Fruit fly (Drosophila melanogaster) whole organism, embryonic: ENCODE data around the gene CG10116.

Experiments
- Asciz ChIP-seq: fragments of 200-800 bp; sonication (Bioruptor generic); optimal IDR thresholded peaks from 2 replicates; lab custom pipeline; 2017; ENCODE audit warnings: missing biosample characterization, mild to moderate bottlenecking, missing genetic modification characterization, missing genetic modification reagents
- B-H1 ChIP-seq: fragments of 200-800 bp; sonication (Bioruptor generic); IDR thresholded peaks from 3 replicates; pipeline ENCODE4 v1.3.6; 2022; ENCODE audit warnings: missing biosample characterization, missing genetic modification characterization
- CG10267 ChIP-seq: fragments of 200-800 bp; sonication (Bioruptor generic); optimal IDR thresholded peaks from 2 replicates; lab custom pipeline; 2018; ENCODE audit warnings: missing biosample characterization, mild to moderate bottlenecking, missing genetic modification characterization, moderate library complexity
- CG10654 ChIP-seq: fragments of 200-800 bp; sonication (Bioruptor generic); optimal IDR thresholded peaks from 2 replicates; lab custom pipeline; 2016; ENCODE audit warnings: missing biosample characterization, missing genetic modification characterization
- CG10979 ChIP-seq: fragments of 200-800 bp; sonication (Bioruptor generic); optimal IDR thresholded peaks from 2 replicates; lab custom pipeline; 2018; ENCODE audit warnings: missing biosample characterization, mild to moderate bottlenecking, missing genetic modification characterization, moderate library complexity
- CG11247 ChIP-seq: fragments of 200-800 bp; sonication (Bioruptor generic); IDR thresholded peaks from 2 replicates; pipeline ENCODE4 v1.3.6; 2022; ENCODE audit warnings: missing biosample characterization, missing genetic modification characterization
- CG14710 ChIP-seq: fragments of 200-800 bp; sonication (Bioruptor generic); optimal IDR thresholded peaks from 3 replicates; lab custom pipeline; 2019; ENCODE audit warnings: missing biosample characterization, mild to moderate bottlenecking, missing genetic modification characterization, moderate library complexity
- CG1647 ChIP-seq: fragments of 200-800 bp; sonication (Bioruptor generic); optimal IDR thresholded peaks from 3 replicates; lab custom pipeline; 2016; ENCODE audit warnings: missing biosample characterization, missing genetic modification characterization
- CG16863 ChIP-seq: fragments of 200-800 bp; sonication (Bioruptor generic); optimal IDR thresholded peaks from 3 replicates; lab custom pipeline; 2016; ENCODE audit warnings: missing biosample characterization, missing genetic modification characterization
- CG17361 ChIP-seq: fragments of 200-800 bp; sonication (Bioruptor generic); IDR thresholded peaks from 3 replicates; pipeline ENCODE4 v1.3.6; 2022; ENCODE audit warnings: missing biosample characterization, missing genetic modification characterization
- CG18764 ChIP-seq: fragments of 200-800 bp; sonication (Bioruptor generic); optimal IDR thresholded peaks from 3 replicates; lab custom pipeline; 2016; ENCODE audit warnings: missing biosample characterization, missing genetic modification characterization
- CG2129 ChIP-seq: fragments of 200-800 bp; sonication (Bioruptor generic); IDR thresholded peaks from 2 replicates; pipeline ENCODE4 v1.3.6; 2022; ENCODE audit warnings: missing biosample characterization, missing genetic modification characterization; ENCODE audit not compliant: partially characterized antibody
- CG30403 ChIP-seq: fragments of 200-800 bp; sonication (Bioruptor generic); optimal IDR thresholded peaks from 3 replicates; lab custom pipeline; 2016; ENCODE audit warnings: missing biosample characterization, missing genetic modification characterization
- CG31388 ChIP-seq: fragments of 200-800 bp; sonication (Bioruptor generic); optimal IDR thresholded peaks from 2 replicates; lab custom pipeline; 2016; ENCODE audit warnings: missing biosample characterization, missing genetic modification characterization
- CG3163 ChIP-seq: fragments of 200-800 bp; sonication (Bioruptor generic); optimal IDR thresholded peaks from 3 replicates; lab custom pipeline; 2016; ENCODE audit warnings: missing biosample characterization, missing genetic modification characterization
- CG33213 ChIP-seq: fragments of 200-800 bp; sonication (Bioruptor generic); optimal IDR thresholded peaks from 3 replicates; lab custom pipeline; 2016; ENCODE audit warnings: missing biosample characterization, missing genetic modification characterization
- CG33557 ChIP-seq: fragments of 200-800 bp; sonication (Bioruptor generic); optimal IDR thresholded peaks from 2 replicates; lab custom pipeline; 2019; ENCODE audit warnings: missing biosample characterization, mild to moderate bottlenecking, missing genetic modification characterization, moderate library complexity
- CG34224 ChIP-seq: fragments of 200-800 bp; sonication (Bioruptor generic); IDR thresholded peaks from 3 replicates; pipeline ENCODE4 v1.3.6; 2022; ENCODE audit warnings: missing biosample characterization, missing genetic modification characterization; ENCODE audit not compliant: partially characterized antibody
- CG7786 ChIP-seq: fragments of 200-800 bp; sonication (Bioruptor generic); optimal IDR thresholded peaks from 2 replicates; lab custom pipeline; 2016; ENCODE audit warnings: missing biosample characterization, missing genetic modification characterization
- CG8388 ChIP-seq: fragments of 200-800 bp; sonication (Bioruptor generic); optimal IDR thresholded peaks from 2 replicates; lab custom pipeline; 2019; ENCODE audit warnings: missing biosample characterization, mild to moderate bottlenecking, missing genetic modification characterization, moderate library complexity
- CG8478 ChIP-seq: fragments of >200 bp; optimal IDR thresholded peaks from 2 replicates; lab custom pipeline; 2018
- CG8944 ChIP-seq: fragments of 200-800 bp; sonication (Bioruptor generic); optimal IDR thresholded peaks from 3 replicates; lab custom pipeline; 2016; ENCODE audit warnings: missing biosample characterization, missing genetic modification characterization
- CG9727 ChIP-seq: fragments of 200-800 bp; sonication (Bioruptor generic); optimal IDR thresholded peaks from 3 replicates; lab custom pipeline; 2017; ENCODE audit warnings: missing biosample characterization, mild to moderate bottlenecking, missing genetic modification characterization
- Camta ChIP-seq: fragments of 200-800 bp; sonication (Bioruptor generic); optimal IDR thresholded peaks from 2 replicates; lab custom pipeline; 2016; ENCODE audit warnings: missing biosample characterization, missing genetic modification characterization
- CrebB ChIP-seq: fragments of 200-800 bp; sonication (Bioruptor generic); optimal IDR thresholded peaks from 3 replicates; lab custom pipeline; 2018; ENCODE audit warnings: missing biosample characterization, mild to moderate bottlenecking, missing genetic modification characterization
- Deaf1 ChIP-seq: fragments of 200-800 bp; optimal IDR thresholded peaks from 3 replicates; lab custom pipeline; 2019; ENCODE audit warnings: missing biosample characterization, mild to moderate bottlenecking, missing genetic modification characterization, moderate library complexity
- Elba2 ChIP-seq: fragments of 200-800 bp; sonication (Bioruptor generic); optimal IDR thresholded peaks from 3 replicates; lab custom pipeline; 2016; ENCODE audit warnings: missing biosample characterization, missing genetic modification characterization
- Ets65A ChIP-seq: fragments of 200-800 bp; sonication (Bioruptor generic); peaks from one replicate; lab custom pipeline; 2016; ENCODE audit warnings: missing biosample characterization, missing genetic modification characterization
- HHEX ChIP-seq: fragments of 200-800 bp; sonication (Bioruptor generic); optimal IDR thresholded peaks from 3 replicates; lab custom pipeline; 2017; ENCODE audit warnings: missing biosample characterization, mild to moderate bottlenecking, missing genetic modification characterization, missing genetic modification reagents
- Hmr ChIP-seq: fragments of 200-800 bp; sonication (Bioruptor generic); optimal IDR thresholded peaks from 3 replicates; lab custom pipeline; 2017; ENCODE audit warnings: mild to moderate bottlenecking, missing biosample characterization, missing genetic modification reagents, missing genetic modification characterization
- Lhr ChIP-seq: fragments of 200-800 bp; sonication (Bioruptor generic); optimal IDR thresholded peaks from 3 replicates; lab custom pipeline; 2017; ENCODE audit warnings: mild to moderate bottlenecking, missing biosample characterization, missing genetic modification reagents, missing genetic modification characterization
- Myb ChIP-seq: fragments of 200-800 bp; sonication (Bioruptor generic); optimal IDR thresholded peaks from 2 replicates; lab custom pipeline; 2016; ENCODE audit warnings: missing biosample characterization, missing genetic modification characterization
- Sox102F ChIP-seq: fragments of 200-800 bp; sonication (Bioruptor generic); optimal IDR thresholded peaks from 2 replicates; lab custom pipeline; 2018; ENCODE audit warnings: missing biosample characterization, mild to moderate bottlenecking, missing genetic modification characterization, moderate library complexity
- ac ChIP-seq: fragments of 200-800 bp; sonication (Bioruptor generic); optimal IDR thresholded peaks from 3 replicates; lab custom pipeline; 2017; ENCODE audit warnings: missing biosample characterization, mild to moderate bottlenecking, missing genetic modification characterization
- az2 ChIP-seq: fragments of 200-800 bp; sonication (Bioruptor generic); optimal IDR thresholded peaks from 3 replicates; lab custom pipeline; 2016; ENCODE audit warnings: missing biosample characterization, missing genetic modification characterization
- cg ChIP-seq: fragments of 200-800 bp; sonication (Bioruptor generic); optimal IDR thresholded peaks from 3 replicates; lab custom pipeline; 2019; ENCODE audit warnings: missing biosample characterization, mild to moderate bottlenecking, missing genetic modification characterization, moderate library complexity
- corto ChIP-seq: fragments of 200-800 bp; sonication (Bioruptor generic); optimal IDR thresholded peaks from 2 replicates; lab custom pipeline; 2016; ENCODE audit warnings: missing biosample characterization, mild to moderate bottlenecking, missing genetic modification characterization, moderate library complexity
- croc ChIP-seq: fragments of 200-800 bp; sonication (Bioruptor generic); conservative IDR thresholded peaks from 3 replicates; pipeline ENCODE4 v1.3.6; 2022; ENCODE audit warnings: missing biosample characterization, missing genetic modification characterization
- crp ChIP-seq, 2 experiments: fragments of 200-800 bp; sonication (Bioruptor generic); optimal IDR thresholded peaks; 2 replicates in 1 of 2; 3 replicates in 1 of 2; lab custom pipeline; 2017; ENCODE audit warnings: missing biosample characterization in 2 of 2, missing genetic modification characterization in 2 of 2, mild to moderate bottlenecking in 1 of 2, moderate library complexity in 1 of 2
- fd3F ChIP-seq: fragments of 200-800 bp; sonication (Bioruptor generic); optimal IDR thresholded peaks from 2 replicates; lab custom pipeline; 2018; ENCODE audit warnings: missing biosample characterization, mild to moderate bottlenecking, missing genetic modification characterization, moderate library complexity
- hb ChIP-seq: fragments of 200-800 bp; sonication (Bioruptor generic); IDR thresholded peaks from 3 replicates; pipeline ENCODE4 v1.3.6; 2022; ENCODE audit warnings: missing biosample characterization, missing genetic modification characterization; ENCODE audit not compliant: partially characterized antibody
- jumu ChIP-seq: fragments of 200-800 bp; sonication (Bioruptor generic); optimal IDR thresholded peaks from 3 replicates; lab custom pipeline; 2016; ENCODE audit warnings: missing biosample characterization, missing genetic modification characterization
- kni ChIP-seq: fragments of 200-800 bp; sonication (Bioruptor generic); optimal IDR thresholded peaks from 3 replicates; lab custom pipeline; 2017; ENCODE audit warnings: mild to moderate bottlenecking, missing biosample characterization, missing genetic modification reagents, missing genetic modification characterization
- lbe ChIP-seq: fragments of 200-800 bp; sonication (Bioruptor generic); optimal IDR thresholded peaks from 2 replicates; lab custom pipeline; 2016; ENCODE audit warnings: missing biosample characterization, mild to moderate bottlenecking, missing genetic modification characterization
- mirr ChIP-seq: fragments of 200-800 bp; sonication (Bioruptor generic); optimal IDR thresholded peaks from 3 replicates; lab custom pipeline; 2018; ENCODE audit warnings: missing biosample characterization, mild to moderate bottlenecking, missing genetic modification characterization
- pb ChIP-seq: fragments of 200-800 bp; sonication (Bioruptor generic); optimal IDR thresholded peaks from 3 replicates; lab custom pipeline; 2016; ENCODE audit warnings: missing biosample characterization, missing genetic modification characterization
- pho ChIP-seq: fragments of 200-800 bp; sonication (Bioruptor generic); optimal IDR thresholded peaks from 2 replicates; lab custom pipeline; 2016; ENCODE audit warnings: missing biosample characterization, missing genetic modification characterization
- pnt ChIP-seq: fragments of 200-800 bp; sonication (Bioruptor generic); optimal IDR thresholded peaks from 3 replicates; lab custom pipeline; 2016; ENCODE audit warnings: missing biosample characterization, missing genetic modification characterization
- sim ChIP-seq: fragments of 200-800 bp; sonication (Bioruptor generic); IDR thresholded peaks from 2 replicates; pipeline ENCODE4 v1.3.6; 2022; ENCODE audit warnings: missing biosample characterization, missing genetic modification characterization
- trem ChIP-seq: fragments of 200-800 bp; optimal IDR thresholded peaks from 3 replicates; lab custom pipeline; 2019; ENCODE audit warnings: missing biosample characterization, mild to moderate bottlenecking, missing genetic modification characterization, moderate library complexity
- zfh1 ChIP-seq: fragments of 200-800 bp; sonication (Bioruptor generic); IDR thresholded peaks from 3 replicates; pipeline ENCODE4 v1.3.6; 2022; ENCODE audit warnings: missing biosample characterization, missing genetic modification characterization

Gene CG10116

dm6 chr3L:13410999-13411398 lies 46.0 kb downstream of the CG10116 start (continued):
- TF ChIP-seq CG7786, result no peak
- TF ChIP-seq pho (GFP tag; lab: Kevin White, UChicago), result no peak
- no peak for TF ChIP-seq CG8478 (lab: Kevin White, UChicago)
- peak; percentile 25 for TF ChIP-seq CG14710 (tag; lab: Kevin White, UChicago)
- TF ChIP-seq CG33557, result no peak
- TF ChIP-seq CG9727 (GFP tag; lab: Kevin White, UChicago), result no peak
- TF ChIP-seq CG8388 (GFP tag; lab: Kevin White, UChicago), result peak; percentile 16
- peak; percentile 27 for TF ChIP-seq Hmr
- TF ChIP-seq trem (tag; lab: Kevin White, UChicago), result peak; percentile 57
- peak; percentile 70 for TF ChIP-seq Ets65A (GFP tag; lab: Kevin White, UChicago)
- TF ChIP-seq CG10654 (GFP tag; lab: Kevin White, UChicago), result peak; percentile 33
- peak; percentile 97 for TF ChIP-seq Elba2 (GFP tag; lab: Kevin White, UChicago)
- TF ChIP-seq cg (GFP tag; lab: Kevin White, UChicago), result no peak
- no peak for TF ChIP-seq mirr
- peak; percentile 15 for TF ChIP-seq jumu (GFP tag; lab: Kevin White, UChicago)
- TF ChIP-seq CG10979, result peak; percentile 100
- no peak for TF ChIP-seq CrebB (tag; lab: Kevin White, UChicago)
- peak; percentile 2 for TF ChIP-seq Myb (GFP tag; lab: Kevin White, UChicago)
- TF ChIP-seq pb (GFP tag; lab: Kevin White, UChicago), result no peak
- TF ChIP-seq lbe (GFP tag; lab: Kevin White, UChicago), result no peak
- TF ChIP-seq CG3163 (GFP tag; lab: Kevin White, UChicago), result peak; percentile 4
- TF ChIP-seq CG33213 (GFP tag; lab: Kevin White, UChicago), result peak; percentile 49
- TF ChIP-seq sim (GFP tag; lab: Robert Waterston, UW), result no peak
- TF ChIP-seq Deaf1 (tag; lab: Kevin White, UChicago), result no peak
- peak; percentile 8 for TF ChIP-seq CG16863 (GFP tag; lab: Kevin White, UChicago)
- peak; percentile 57 for TF ChIP-seq CG11247
- TF ChIP-seq CG34224 (GFP tag; lab: Robert Waterston, UW), result no peak
- TF ChIP-seq CG30403 (GFP tag; lab: Kevin White, UChicago), result peak; percentile 49
- TF ChIP-seq az2 (GFP tag; lab: Kevin White, UChicago), result peak; percentile 40
- peak; percentile 33 for TF ChIP-seq fd3F (GFP tag; lab: Kevin White, UChicago)
- peak; percentile 63 for TF ChIP-seq Lhr (GFP tag; lab: Kevin White, UChicago)
- TF ChIP-seq CG18764 (GFP tag; lab: Kevin White, UChicago), result peak; percentile 15
- TF ChIP-seq HHEX, result no peak
- peak; percentile 21 for TF ChIP-seq Camta (GFP tag; lab: Kevin White, UChicago)
- TF ChIP-seq Asciz, result no peak
- no peak for TF ChIP-seq CG31388 (GFP tag; lab: Kevin White, UChicago)
- peak; percentile 20 for TF ChIP-seq CG1647 (GFP tag; lab: Kevin White, UChicago)
- TF ChIP-seq CG2129, result no peak
- TF ChIP-seq croc, result no peak
- peak; percentile 49 for TF ChIP-seq CG10267 (tag; lab: Kevin White, UChicago)
- peak; percentile 26 for TF ChIP-seq CG8944
- TF ChIP-seq B-H1 (GFP tag; lab: Robert Waterston, UW), result no peak
- peak; percentile 39 for TF ChIP-seq Sox102F
- no peak for TF ChIP-seq corto
- peak; percentile 15; the same call in 1 of the 3 replicates for TF ChIP-seq zfh1 (GFP tag; lab: Robert Waterston, UW)
- TF ChIP-seq hb (GFP tag; lab: Robert Waterston, UW), result no peak
- TF ChIP-seq CG17361 (GFP tag; lab: Robert Waterston, UW), result peak; percentile 42; the same call in 2 of the 3 replicates
- TF ChIP-seq ac (GFP tag; lab: Kevin White, UChicago), result no peak
- TF ChIP-seq pnt (GFP tag; lab: Kevin White, UChicago), result peak; percentile 29
- no peak for TF ChIP-seq kni (GFP tag; lab: Kevin White, UChicago)
- no peak for TF ChIP-seq crp (GFP tag; optimal IDR thresholded peaks at IDR 0.05; lab: Kevin White, UChicago)
